Worm (Caenorhabditis elegans) whole organism, L2 larva: Measurements from ENCODE around the gene C29F9.6.

Source experiments
- ZK546.5 ChIP-seq: sonication (generic microtip); optimal IDR thresholded peaks from 2 replicates; lab custom pipeline; 2017; ENCODE audit warnings: missing biosample characterization, missing genetic modification characterization
- ama-1 ChIP-seq: fragments of 150-350 bp; optimal IDR thresholded peaks from 2 replicates; lab custom pipeline; 2018; ENCODE audit warnings: inconsistent platforms
- ceh-82 ChIP-seq: fragments of 150-350 bp; optimal IDR thresholded peaks from 2 replicates; lab custom pipeline; 2014; ENCODE audit warnings: missing biosample characterization, missing genetic modification characterization
- fos-1 ChIP-seq: fragments of 150-350 bp; optimal IDR thresholded peaks from 2 replicates; lab custom pipeline; 2014; ENCODE audit warnings: missing biosample characterization, missing genetic modification characterization
- lin-39 ChIP-seq: fragments of 150-350 bp; optimal IDR thresholded peaks from 2 replicates; lab custom pipeline; 2014; ENCODE audit warnings: missing biosample characterization, missing genetic modification reagents, missing genetic modification characterization
- skn-1 ChIP-seq: sonication (generic microtip); optimal IDR thresholded peaks from 2 replicates; lab custom pipeline; 2017; ENCODE audit warnings: missing biosample characterization, missing genetic modification characterization
- sma-3 ChIP-seq: sonication (generic microtip); optimal IDR thresholded peaks from 2 replicates; lab custom pipeline; 2016; ENCODE audit warnings: missing genetic modification reagents, missing genetic modification characterization, missing compliant biosample characterization
- snpc-4 ChIP-seq: fragments of 150-350 bp; optimal IDR thresholded peaks from 2 replicates; lab custom pipeline; 2014; ENCODE audit warnings: missing biosample characterization, missing genetic modification characterization
- zag-1 ChIP-seq: fragments of 150-350 bp; optimal IDR thresholded peaks from 2 replicates; lab custom pipeline; 2014; ENCODE audit warnings: missing biosample characterization, missing genetic modification characterization
- ztf-11 ChIP-seq: sonication (generic microtip); optimal IDR thresholded peaks from 2 replicates; lab custom pipeline; 2017; ENCODE audit warnings: missing biosample characterization, missing genetic modification characterization

- no peak for TF ChIP-seq snpc-4 (tag; lab: Kevin White, UChicago)
- TF ChIP-seq ZK546.5 (tag; lab: Kevin White, UChicago): no peak
- no peak for TF ChIP-seq ama-1
- no peak for TF ChIP-seq skn-1 (tag; lab: Kevin White, UChicago)
- no peak for TF ChIP-seq ceh-82
- TF ChIP-seq zag-1: no peak
- no peak for TF ChIP-seq ztf-11 (tag; lab: Kevin White, UChicago)
- no peak for TF ChIP-seq sma-3 (GFP tag; lab: Kevin White, UChicago)
- TF ChIP-seq lin-39 (tag; lab: Kevin White, UChicago): no peak
- TF ChIP-seq fos-1 (tag; lab: Kevin White, UChicago): no peak
These were observed 36.4 kb downstream of the C29F9.6 start for ce11 chrIII:151084-151483.
